Fruit fly (Drosophila melanogaster) ovary, adult (tissue): Measurements from ENCODE around the gene ATPsynepsilonL.
A peak's percentile ranks its signal among the peaks of the same experiment; 100 is the strongest.

Experiments
- CG17801 ChIP-seq: fragments of 200-800 bp; optimal IDR thresholded peaks from 2 replicates; lab custom pipeline; 2019; ENCODE audit warnings: missing biosample characterization, mild to moderate bottlenecking, missing genetic modification characterization, moderate library complexity; ENCODE audit not compliant: partially characterized antibody

ATPsynepsilonL gene

DNA sequence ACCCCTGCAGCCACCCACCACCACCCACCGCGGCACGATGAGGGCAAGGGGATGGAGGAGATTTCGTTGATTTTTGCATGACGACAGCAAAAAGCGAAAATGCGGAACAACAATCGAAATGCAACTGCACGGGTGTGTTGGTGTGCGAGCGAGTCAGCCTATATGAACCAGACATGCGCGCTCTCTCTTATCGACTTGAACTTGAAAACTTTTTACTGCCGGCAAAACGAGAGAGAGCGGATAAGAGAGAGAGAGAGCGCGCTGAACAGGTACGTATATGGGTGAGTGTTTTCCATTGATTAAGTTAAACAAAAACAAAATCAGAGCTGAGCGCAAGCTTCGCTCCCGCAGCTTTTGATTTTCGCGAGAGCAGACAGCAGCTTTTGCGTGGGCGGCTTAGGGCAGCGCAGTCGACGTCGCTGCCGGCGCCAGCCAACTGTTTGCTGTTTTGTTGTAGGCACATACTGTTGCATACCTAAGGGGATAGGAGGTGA, 32.4 kb upstream of the ATPsynepsilonL start:
- TF ChIP-seq CG17801 (GFP tag; lab: Kevin White, UChicago), result peak; percentile 22

DNA sequence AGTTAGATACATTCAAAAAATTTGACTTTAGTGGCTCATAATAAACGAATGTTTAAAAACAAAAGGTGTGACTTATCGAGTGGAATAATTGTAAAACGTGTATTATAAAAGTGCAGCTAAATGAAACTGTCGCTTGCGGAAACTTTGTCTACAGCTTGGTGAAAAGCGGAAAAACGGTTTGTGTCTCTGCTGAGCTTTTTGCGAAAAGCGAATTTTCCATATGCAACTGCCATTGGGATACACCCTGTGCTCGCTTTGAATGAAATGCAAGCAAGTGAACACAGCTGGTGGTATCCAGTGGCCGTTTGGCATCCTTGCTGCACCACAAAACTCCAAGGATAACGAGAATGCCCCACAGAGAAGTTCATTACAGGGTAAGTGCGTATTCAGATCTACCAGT, 30.7 kb upstream of the ATPsynepsilonL start:
- TF ChIP-seq CG17801 (GFP tag; lab: Kevin White, UChicago), result no peak

DNA sequence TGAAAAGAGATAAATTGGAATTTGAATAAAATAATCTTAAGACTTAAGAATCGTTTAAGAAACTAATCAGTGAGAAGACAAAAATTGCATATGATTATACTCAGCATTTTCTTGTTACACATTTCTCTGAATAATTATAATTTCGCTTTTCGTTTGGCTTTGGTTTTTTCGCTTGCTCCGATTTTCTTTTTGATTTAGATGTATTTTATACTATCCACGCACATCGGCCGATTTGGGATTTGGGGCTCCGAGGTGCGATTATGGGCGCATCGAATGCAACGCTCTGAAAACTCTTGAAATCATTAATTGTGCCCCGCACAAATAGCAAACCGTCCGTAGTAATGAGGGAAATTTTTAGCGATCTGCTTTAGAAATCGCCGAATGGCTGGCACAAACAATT, 30.1 kb upstream of the ATPsynepsilonL start:
- no peak for TF ChIP-seq CG17801 (GFP tag; lab: Kevin White, UChicago)

DNA sequence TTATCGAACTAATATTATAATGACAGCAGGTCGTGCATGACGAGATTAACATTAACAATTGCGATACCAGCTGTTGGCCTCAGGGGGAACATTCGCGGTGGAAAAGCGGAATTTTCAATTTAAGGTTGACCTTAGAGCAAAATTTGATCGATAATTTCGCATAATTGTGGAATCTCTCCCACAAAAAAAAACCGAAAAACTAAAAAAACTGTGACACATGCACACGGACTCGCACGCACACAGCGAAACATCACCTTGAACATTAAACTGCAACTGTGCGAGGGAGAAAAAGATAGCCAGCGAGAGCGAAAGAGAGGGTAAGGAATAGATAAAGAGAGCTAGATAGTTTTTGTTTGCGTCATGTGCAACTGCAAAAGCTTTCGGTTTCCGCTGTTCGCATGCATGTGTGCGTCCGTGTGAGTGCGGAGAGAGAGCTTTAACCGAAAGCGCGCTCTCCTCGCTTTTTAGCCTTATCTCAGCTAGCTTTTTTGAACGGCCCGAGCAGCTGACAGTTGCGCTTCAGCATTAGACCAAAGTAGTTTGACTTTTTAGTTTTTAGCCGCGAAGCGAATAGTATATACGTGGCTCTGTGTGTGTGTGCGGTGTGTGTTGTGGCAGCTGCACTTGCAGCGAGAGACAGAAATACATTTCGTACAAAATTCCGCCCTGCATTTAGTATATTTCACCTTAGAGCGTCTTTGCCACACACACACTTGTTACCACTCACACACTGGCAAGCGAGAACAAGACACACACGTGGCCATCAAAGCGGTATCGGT, 28.1 kb upstream of the ATPsynepsilonL start:
- TF ChIP-seq CG17801 (GFP tag; lab: Kevin White, UChicago), result no peak

DNA sequence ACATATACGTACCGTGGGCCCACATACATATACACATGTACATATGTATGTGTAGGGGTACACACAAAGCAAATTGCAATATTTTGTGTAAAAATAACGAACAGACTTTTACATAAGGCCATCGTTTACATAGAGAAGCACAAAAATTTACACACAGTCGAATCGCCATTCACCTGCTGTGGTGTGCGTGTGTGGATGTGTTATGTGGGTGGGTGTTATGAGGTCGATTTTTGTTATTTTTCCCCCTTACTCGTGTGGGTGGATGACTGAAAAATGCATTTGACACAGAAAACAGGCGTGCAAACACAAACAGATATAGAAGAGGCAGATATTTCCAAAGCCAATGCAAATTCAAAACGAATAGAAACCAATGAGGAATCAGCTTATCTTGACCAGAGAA, 26.5 kb upstream of the ATPsynepsilonL start:
- TF ChIP-seq CG17801 (GFP tag; lab: Kevin White, UChicago), result no peak

DNA sequence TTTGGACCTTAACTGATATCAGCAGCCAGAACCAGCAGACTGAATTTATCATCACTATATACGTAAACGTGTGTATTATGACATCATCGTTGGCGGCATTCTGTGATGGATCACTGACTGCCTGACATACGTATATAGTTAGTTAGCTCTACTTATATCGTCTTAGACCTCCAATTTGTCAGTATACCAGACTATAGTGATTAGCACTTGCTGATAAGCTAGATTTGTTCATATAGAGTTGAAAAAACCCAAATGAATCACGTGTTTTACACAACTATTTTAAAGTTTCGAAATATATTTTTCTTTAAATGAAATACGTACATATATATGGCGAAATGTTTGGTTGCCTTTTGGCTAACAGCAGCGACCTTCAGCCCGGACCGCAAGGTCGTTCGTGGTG, 25.8 kb upstream of the ATPsynepsilonL start:
- no peak for TF ChIP-seq CG17801 (GFP tag; lab: Kevin White, UChicago)

DNA sequence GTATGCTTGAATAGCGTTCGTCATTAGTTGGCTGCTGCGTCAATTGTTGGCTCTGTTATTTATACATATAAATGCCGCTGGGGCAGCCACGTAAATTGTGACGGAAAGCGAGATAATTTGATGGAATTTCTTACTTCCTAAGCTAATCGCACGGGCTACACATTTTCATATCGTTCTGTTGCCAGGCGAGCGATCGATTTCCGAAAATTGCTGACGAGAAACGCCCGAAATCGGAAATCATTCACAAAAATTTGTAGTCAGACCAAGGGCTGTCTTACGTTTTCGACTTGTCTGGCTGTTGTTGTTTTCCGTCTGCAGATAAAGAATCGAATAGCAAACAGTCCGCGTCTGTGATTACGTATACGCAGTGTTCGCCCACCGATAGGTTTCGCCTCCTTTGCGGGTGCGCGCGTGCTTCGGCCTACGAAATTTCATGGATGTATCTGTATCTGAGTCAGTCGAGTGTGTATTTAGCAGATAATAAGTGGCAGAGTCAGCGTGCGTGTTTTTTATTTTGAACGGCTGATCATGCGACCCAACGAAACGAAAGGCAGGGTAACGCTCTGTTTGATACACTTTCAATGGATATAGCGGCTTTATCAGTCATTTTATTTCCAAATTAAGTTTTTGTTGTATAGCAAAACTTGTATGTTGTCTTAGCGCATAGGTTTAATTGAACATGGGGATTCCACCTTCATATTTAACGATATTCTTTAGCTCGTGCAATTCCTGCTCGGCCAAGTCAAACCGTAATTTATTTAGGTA, 23.9 kb upstream of the ATPsynepsilonL start:
- no peak for TF ChIP-seq CG17801 (GFP tag; lab: Kevin White, UChicago)

DNA sequence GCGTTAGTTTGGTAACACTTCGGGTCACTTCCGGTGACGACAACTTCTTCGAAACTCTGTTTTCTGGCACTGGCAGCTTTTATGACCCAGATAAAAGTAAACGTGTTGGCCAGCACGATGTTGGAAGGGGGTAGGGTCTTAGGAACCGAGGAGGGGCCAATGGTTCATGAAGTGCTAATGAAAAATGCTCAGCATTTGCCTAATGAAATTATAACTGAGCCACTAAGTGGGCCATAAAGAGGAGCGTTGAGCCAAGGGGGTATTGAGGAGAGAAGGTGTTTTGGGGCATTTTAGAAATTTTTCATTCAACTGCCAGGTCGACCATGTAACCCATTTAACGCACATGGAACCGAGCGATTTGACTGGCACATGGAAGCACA, 23.3 kb upstream of the ATPsynepsilonL start:
- no peak for TF ChIP-seq CG17801 (GFP tag; lab: Kevin White, UChicago)

DNA sequence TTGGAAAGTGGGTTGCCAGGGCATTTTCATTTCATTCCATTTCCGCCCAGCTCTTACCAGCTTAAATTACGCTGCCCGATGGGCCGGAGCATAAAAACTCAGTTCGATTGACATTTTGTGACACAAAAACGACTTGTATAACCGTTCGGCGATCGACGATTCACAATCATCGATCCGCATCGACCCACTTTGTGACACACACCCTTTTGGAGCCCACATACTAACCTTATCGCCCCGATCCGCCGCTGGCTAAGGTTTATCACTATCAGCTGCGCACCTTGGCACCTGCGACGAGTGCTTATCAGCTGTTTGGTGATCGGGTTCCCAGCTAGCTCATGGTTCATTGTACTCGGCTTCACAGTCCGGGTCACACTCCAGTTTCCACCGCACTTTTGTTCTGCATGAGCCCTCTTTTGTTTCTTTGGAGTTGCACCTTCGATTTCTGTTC, 22.1 kb upstream of the ATPsynepsilonL start:
- TF ChIP-seq CG17801 (GFP tag; lab: Kevin White, UChicago), result no peak

DNA sequence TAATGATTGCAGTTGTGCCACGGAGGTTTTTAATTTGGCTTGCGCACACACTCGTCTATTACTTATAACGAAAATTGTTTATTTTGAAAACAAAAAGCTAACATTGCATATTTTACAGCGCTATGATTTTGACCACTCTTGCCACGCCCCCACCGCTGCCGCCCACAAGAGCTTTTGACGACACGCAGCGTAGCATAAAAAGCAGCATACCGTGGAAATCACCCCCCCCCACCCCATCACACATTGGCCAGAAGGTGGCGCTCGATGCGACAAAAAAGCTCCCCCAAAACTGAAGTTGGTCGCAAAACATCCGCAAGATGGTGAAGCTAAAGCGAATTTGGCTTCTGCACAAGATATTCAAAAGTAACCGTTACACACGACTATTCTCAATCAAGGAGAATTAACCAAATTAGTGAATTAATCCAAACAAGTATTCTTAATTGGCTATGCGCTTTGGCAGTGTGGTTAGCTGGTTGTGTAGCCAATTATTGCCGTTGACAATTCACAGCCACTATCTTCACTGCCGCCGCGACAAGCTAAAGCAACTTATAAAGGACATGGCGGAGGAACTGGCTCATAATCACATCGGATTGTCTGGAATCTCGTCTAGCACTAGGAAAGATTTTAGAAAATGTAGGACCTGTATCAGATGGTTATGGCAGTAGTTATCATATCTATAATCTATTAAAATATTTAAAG, 20.9 kb upstream of the ATPsynepsilonL start:
- no peak for TF ChIP-seq CG17801 (GFP tag; lab: Kevin White, UChicago)

DNA sequence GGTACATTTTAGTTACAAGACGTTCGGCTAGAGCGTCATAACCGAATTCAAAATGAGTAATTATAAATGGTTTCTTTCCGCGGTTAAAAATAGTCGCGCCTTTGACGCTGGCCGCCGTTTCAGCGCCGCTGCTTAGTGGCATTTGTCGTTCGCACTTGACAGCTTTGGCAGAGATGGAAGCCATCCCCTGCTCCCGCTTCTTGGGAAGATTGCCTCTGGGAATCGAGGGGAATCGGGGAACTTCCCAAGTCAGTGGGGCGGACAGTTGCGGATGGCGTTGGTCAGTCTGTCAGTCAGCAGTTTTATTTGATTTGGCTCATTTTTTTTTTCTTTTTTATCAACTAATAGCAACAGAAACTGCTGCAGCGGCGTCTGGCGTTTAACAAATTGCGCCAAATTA, 14.8 kb upstream of the ATPsynepsilonL start:
- no peak for TF ChIP-seq CG17801 (GFP tag; lab: Kevin White, UChicago)

DNA sequence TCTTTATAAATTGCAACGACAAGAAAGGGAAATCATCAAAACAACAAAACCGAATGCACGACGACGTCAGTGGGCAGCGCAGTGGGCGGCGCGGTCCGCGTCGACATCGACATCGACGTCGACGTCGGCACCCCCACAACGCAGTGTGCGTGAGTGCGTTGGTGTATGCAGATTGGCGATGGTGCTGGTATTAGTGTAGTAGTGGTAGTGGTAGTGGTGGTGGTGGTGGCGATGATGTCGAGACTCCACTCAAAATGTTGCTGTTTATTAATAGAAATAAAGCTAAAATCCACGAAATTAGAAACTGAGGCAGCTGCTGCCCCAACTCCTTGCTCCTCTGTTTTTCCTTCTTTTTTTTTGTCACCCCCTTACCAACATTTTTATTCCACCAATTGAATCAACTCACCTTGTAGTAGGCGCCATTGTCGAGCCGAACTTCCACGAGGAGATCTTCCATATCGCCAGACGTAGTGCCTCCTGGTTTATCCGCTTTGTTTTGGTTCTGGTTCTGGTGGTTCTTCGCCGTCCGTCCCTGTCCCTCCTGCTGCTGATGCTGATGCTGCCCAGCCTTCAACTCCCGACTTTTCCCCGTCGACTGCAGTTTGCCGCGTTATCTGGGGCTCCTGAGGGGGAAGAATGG, 13.2 kb upstream of the ATPsynepsilonL start:
- TF ChIP-seq CG17801 (GFP tag; lab: Kevin White, UChicago), result no peak

DNA sequence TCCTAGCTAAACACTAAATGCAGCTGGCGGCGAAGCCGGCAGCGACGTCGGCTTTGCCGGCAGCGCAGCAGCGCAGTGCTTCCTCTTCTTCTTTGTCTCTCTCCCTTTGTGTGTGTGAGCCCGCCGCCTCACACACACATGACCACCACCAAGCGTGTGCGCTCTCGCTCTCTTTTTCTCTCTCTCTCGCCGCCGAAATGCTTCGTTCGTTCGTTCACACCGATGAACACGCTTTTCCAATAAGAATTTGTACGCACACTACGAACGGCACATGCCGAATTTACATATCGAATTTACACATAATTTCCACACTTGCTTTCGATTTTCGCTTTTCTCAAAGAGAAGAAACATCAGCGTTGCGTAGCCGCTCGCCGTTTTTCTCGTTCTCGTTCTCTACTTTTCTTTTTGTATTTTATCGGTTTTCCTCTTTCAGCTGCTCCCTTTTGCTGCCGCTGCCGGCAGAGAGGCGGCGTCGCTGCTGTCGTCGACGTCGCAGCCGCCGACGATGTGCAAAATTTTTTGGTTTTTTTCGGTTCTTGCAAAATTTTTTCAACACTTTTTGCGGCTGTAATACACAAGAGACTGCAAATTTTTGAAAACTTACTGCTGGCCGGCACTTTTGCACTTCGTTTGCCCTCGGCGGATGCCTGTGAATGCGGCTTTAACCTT, 12.2 kb upstream of the ATPsynepsilonL start:
- TF ChIP-seq CG17801 (GFP tag; lab: Kevin White, UChicago), result no peak

DNA sequence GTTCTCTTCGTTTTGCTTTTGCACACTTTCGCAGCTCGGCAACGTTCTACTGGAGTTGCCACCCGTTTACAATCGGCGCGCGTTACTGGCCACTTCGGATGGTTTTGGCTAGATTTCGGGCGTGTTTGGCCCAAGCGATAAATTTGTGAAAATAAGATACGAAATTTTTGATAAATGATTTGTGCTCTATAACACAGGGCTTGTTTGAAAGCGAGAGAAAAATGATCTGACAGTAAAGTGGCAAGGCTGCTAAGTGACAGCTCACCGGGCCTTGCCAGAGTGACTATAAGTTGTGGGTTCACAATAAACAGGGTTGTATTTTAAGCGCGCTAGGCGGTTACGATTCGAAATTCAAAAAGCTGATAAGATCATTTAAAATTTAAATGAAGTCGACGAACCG, 11.6 kb upstream of the ATPsynepsilonL start, which contains the start of gene Fmr1:
Gene Fmr1, minus strand, starts transcription at position 184 of the 400 bp plus-strand sequence.
- no peak for TF ChIP-seq CG17801 (GFP tag; lab: Kevin White, UChicago)
